ENCODE assay signal across 2 fruit fly cellular contexts in the genomic region with DNA sequence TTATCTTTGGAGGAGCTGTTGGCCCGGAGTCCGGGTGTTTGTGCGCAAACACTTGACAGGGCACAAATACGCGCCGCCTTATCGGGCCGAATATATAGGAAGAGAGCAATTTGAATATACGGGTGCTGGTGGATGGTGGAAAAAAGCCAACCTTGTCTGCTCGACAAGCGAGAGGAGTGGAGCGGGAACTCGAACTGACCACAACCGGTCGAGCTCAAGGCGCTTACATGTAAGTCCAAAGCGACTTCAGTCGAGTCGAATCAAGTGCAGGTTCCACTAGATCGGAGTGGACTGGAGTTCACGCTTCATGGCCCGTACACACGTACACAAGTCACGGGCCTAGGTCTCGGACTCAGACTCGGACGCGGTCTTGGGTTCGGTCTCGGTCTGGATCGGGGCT.
TF ChIP-seq lines count a peak whose summit lies in the region.

No protein-coding gene starts in this region.

- TF ChIP-seq CTCF in whole organism, embryonic (GFP tag; optimal IDR thresholded peaks at IDR 0.05; lab: Kevin White, UChicago): no peak

TF ChIP-seq in whole organism, embryonic, 481 proteins besides CTCF, POLR2A, EP300 and RAD21:
- 0 out of 3 replicates have a peak, but pooled peaks have one; percentile 15 for TF ChIP-seq mld (GFP tag; IDR thresholded peaks at IDR 0.05; lab: Robert Waterston, UW; ENCODE audit: partially characterized antibody)
- TF ChIP-seq Med (GFP tag; lab: Kevin White, UChicago): peak; percentile 60
- no peak for TF ChIP-seq rib (GFP tag; IDR thresholded peaks at IDR 0.05; lab: Robert Waterston, UW)
- TF ChIP-seq CG14014 (GFP tag; IDR thresholded peaks at IDR 0.05; lab: Robert Waterston, UW): peak; percentile 9; the same call in 1 of the 2 replicates
- TF ChIP-seq CG12769 (tag; optimal IDR thresholded peaks at IDR 0.05; lab: Kevin White, UChicago): peak; percentile 64
- TF ChIP-seq Hr78 (GFP tag; optimal IDR thresholded peaks at IDR 0.05; lab: Kevin White, UChicago): peak in 1 of 2 experiments; percentile 16
- TF ChIP-seq Fer2 (tag; optimal IDR thresholded peaks at IDR 0.05; lab: Kevin White, UChicago): no peak
- no peak for TF ChIP-seq gcm2 (GFP tag; optimal IDR thresholded peaks at IDR 0.05; lab: Kevin White, UChicago)
- TF ChIP-seq CG4360 (GFP tag; IDR thresholded peaks at IDR 0.05; lab: Robert Waterston, UW): 0 out of 2 replicates have a peak, but pooled peaks have one; percentile 8
- no peak for TF ChIP-seq esg (GFP tag; conservative IDR thresholded peaks at IDR 0.05; lab: Robert Waterston, UW)
- TF ChIP-seq E2f1 (GFP tag; IDR thresholded peaks at IDR 0.05; lab: Robert Waterston, UW): no peak
- no peak for TF ChIP-seq NK7.1 (GFP tag; optimal IDR thresholded peaks at IDR 0.05; lab: Kevin White, UChicago)
- peak; percentile 3 for TF ChIP-seq gcm (GFP tag; optimal IDR thresholded peaks at IDR 0.05; lab: Kevin White, UChicago)
- 0 out of 2 replicates have a peak, but pooled peaks have one; percentile 11 for TF ChIP-seq crol (GFP tag; IDR thresholded peaks at IDR 0.05; lab: Robert Waterston, UW)
- 0 out of 4 replicates have a peak, but pooled peaks have one; percentile 5 for TF ChIP-seq chinmo (GFP tag; IDR thresholded peaks at IDR 0.05; lab: Robert Waterston, UW; ENCODE audit: partially characterized antibody)
- TF ChIP-seq CG30403 (GFP tag; optimal IDR thresholded peaks at IDR 0.05; lab: Kevin White, UChicago): no peak
- no peak for TF ChIP-seq Sin3A (optimal IDR thresholded peaks at IDR 0.05; lab: Kevin White, UChicago)

TF ChIP-seq in whole organism, prepupa, 60 proteins besides CTCF, POLR2A, EP300 and RAD21:
- TF ChIP-seq CG3919 (GFP tag; optimal IDR thresholded peaks at IDR 0.05; lab: Kevin White, UChicago): no peak
- no peak for TF ChIP-seq Gug (GFP tag; IDR thresholded peaks at IDR 0.05; lab: Robert Waterston, UW)
- TF ChIP-seq Eip93F (GFP tag; optimal IDR thresholded peaks at IDR 0.05; lab: Kevin White, UChicago): no peak
- TF ChIP-seq salr (GFP tag; optimal IDR thresholded peaks at IDR 0.05; lab: Kevin White, UChicago): peak in 1 of 2 experiments; percentile 11
- peak; percentile 53 for TF ChIP-seq Eip78C (GFP tag; lab: Kevin White, UChicago)
- no peak for TF ChIP-seq CG10669 (GFP tag; optimal IDR thresholded peaks at IDR 0.05; lab: Kevin White, UChicago)
- no peak for TF ChIP-seq CG3032 (tag; optimal IDR thresholded peaks at IDR 0.05; lab: Kevin White, UChicago)
- TF ChIP-seq CG1621 (tag; optimal IDR thresholded peaks at IDR 0.05; lab: Kevin White, UChicago): peak; percentile 45
- no peak for TF ChIP-seq ss (GFP tag; optimal IDR thresholded peaks at IDR 0.05; lab: Kevin White, UChicago)
- TF ChIP-seq Ets96B (tag; optimal IDR thresholded peaks at IDR 0.05; lab: Kevin White, UChicago): no peak
- no peak for TF ChIP-seq CG11762 (GFP tag; optimal IDR thresholded peaks at IDR 0.05; lab: Kevin White, UChicago; ENCODE audit: insufficient read depth)
- TF ChIP-seq CG9139 (GFP tag; optimal IDR thresholded peaks at IDR 0.05; lab: Kevin White, UChicago): no peak
- no peak for TF ChIP-seq Hr4 (GFP tag; optimal IDR thresholded peaks at IDR 0.05; lab: Kevin White, UChicago)
- no peak for TF ChIP-seq cyc (GFP tag; optimal IDR thresholded peaks at IDR 0.05; lab: Kevin White, UChicago)
- TF ChIP-seq CG8632 (GFP tag; optimal IDR thresholded peaks at IDR 0.05; lab: Kevin White, UChicago): peak; percentile 5
- TF ChIP-seq svp (GFP tag; lab: Kevin White, UChicago): peak; percentile 27
- no peak for TF ChIP-seq fkh (GFP tag; optimal IDR thresholded peaks at IDR 0.05; lab: Kevin White, UChicago)
- no peak for TF ChIP-seq Sox14 (GFP tag; optimal IDR thresholded peaks at IDR 0.05; lab: Kevin White, UChicago)
- TF ChIP-seq net (GFP tag; optimal IDR thresholded peaks at IDR 0.05; lab: Kevin White, UChicago): no peak
- TF ChIP-seq Lpt (GFP tag; optimal IDR thresholded peaks at IDR 0.05; lab: Kevin White, UChicago): no peak
- no peak for TF ChIP-seq Met (GFP tag; optimal IDR thresholded peaks at IDR 0.05; lab: Kevin White, UChicago)
- TF ChIP-seq lz (GFP tag; optimal IDR thresholded peaks at IDR 0.05; lab: Kevin White, UChicago): no peak
- no peak for TF ChIP-seq CG4318 (GFP tag; optimal IDR thresholded peaks at IDR 0.05; lab: Kevin White, UChicago)
- TF ChIP-seq CG8119 (GFP tag; IDR thresholded peaks at IDR 0.05; lab: Robert Waterston, UW): peak; percentile 24; the same call in 1 of the 3 replicates
- no peak for TF ChIP-seq OdsH (GFP tag; optimal IDR thresholded peaks at IDR 0.05; lab: Kevin White, UChicago)
- no peak for TF ChIP-seq vri (GFP tag; optimal IDR thresholded peaks at IDR 0.05; lab: Kevin White, UChicago)
- no peak for TF ChIP-seq CG6276 (GFP tag; optimal IDR thresholded peaks at IDR 0.05; lab: Kevin White, UChicago)
- no peak for TF ChIP-seq Sox102F (GFP tag; optimal IDR thresholded peaks at IDR 0.05; lab: Kevin White, UChicago)
- no peak for TF ChIP-seq esn (GFP tag; optimal IDR thresholded peaks at IDR 0.05; lab: Kevin White, UChicago)
